Worm (Caenorhabditis elegans) whole organism, L1 larva: ENCODE results near the gene his-24.

ENCODE experiments used
- C16A3.4 ChIP-seq: fragments of 150-350 bp; optimal IDR thresholded peaks from 2 replicates; lab custom pipeline; 2014; ENCODE audit warnings: missing biosample characterization, missing genetic modification characterization
- C34B4.2 ChIP-seq: sonication (generic microtip); optimal IDR thresholded peaks from 2 replicates; lab custom pipeline; 2017; ENCODE audit warnings: mild to moderate bottlenecking, missing genetic modification characterization, missing compliant biosample characterization
- F16B12.6 ChIP-seq: fragments of 150-350 bp; optimal IDR thresholded peaks from 2 replicates; lab custom pipeline; 2014; ENCODE audit warnings: missing biosample characterization, missing genetic modification characterization
- Y116A8C.19 ChIP-seq: sonication (generic microtip); optimal IDR thresholded peaks from 2 replicates; lab custom pipeline; 2016; ENCODE audit warnings: missing compliant biosample characterization, missing genetic modification characterization, borderline replicate concordance
- alr-1 ChIP-seq: fragments of 200-800 bp; sonication (Bioruptor generic); optimal IDR thresholded peaks from 2 replicates; lab custom pipeline; 2018; ENCODE audit warnings: borderline replicate concordance, mild to moderate bottlenecking, missing genetic modification characterization, missing compliant biosample characterization
- ama-1 ChIP-seq: fragments of 150-350 bp; optimal IDR thresholded peaks from 2 replicates; lab custom pipeline; 2014
- blmp-1 ChIP-seq: fragments of 150-350 bp; optimal IDR thresholded peaks from 2 replicates; lab custom pipeline; 2014; ENCODE audit warnings: missing biosample characterization, missing genetic modification characterization
- ceh-88 ChIP-seq: fragments of 200-800 bp; sonication (Bioruptor generic); IDR thresholded peaks from 2 replicates; pipeline ENCODE4 v1.3.6; 2022; ENCODE audit warnings: missing genetic modification characterization, missing compliant biosample characterization
- ces-1 ChIP-seq: fragments of 150-350 bp; optimal IDR thresholded peaks from 2 replicates; lab custom pipeline; 2014; ENCODE audit warnings: missing biosample characterization, missing genetic modification reagents, missing genetic modification characterization
- dpl-1 ChIP-seq, 3 experiments: fragments of 150-350 bp in 2 of 3; sonication (generic microtip) in 1 of 3; optimal IDR thresholded peaks; 2 replicates each; lab custom pipeline; 2014 to 2017; ENCODE audit warnings: missing biosample characterization in 3 of 3, missing genetic modification characterization in 3 of 3, missing genetic modification reagents in 3 of 3
- dsc-1 ChIP-seq: sonication (generic microtip); optimal IDR thresholded peaks from 2 replicates; lab custom pipeline; 2016; ENCODE audit warnings: mild to moderate bottlenecking, missing genetic modification characterization, missing compliant biosample characterization
- efl-3 ChIP-seq: fragments of 200-800 bp; sonication (Bioruptor generic); optimal IDR thresholded peaks from 2 replicates; lab custom pipeline; 2018; ENCODE audit warnings: mild to moderate bottlenecking, missing genetic modification characterization, missing compliant biosample characterization
- egl-13 ChIP-seq: sonication (generic microtip); optimal IDR thresholded peaks from 2 replicates; lab custom pipeline; 2016; ENCODE audit warnings: missing genotype, missing genetic modification reagents, missing genetic modification characterization, missing compliant biosample characterization
- egl-27 ChIP-seq, 2 experiments: fragments of 150-350 bp in 1 of 2; sonication (generic microtip); optimal IDR thresholded peaks; 3 replicates each; lab custom pipeline; 2017 to 2018; ENCODE audit warnings: missing biosample characterization in 2 of 2, missing genetic modification characterization in 2 of 2, missing genetic modification reagents in 2 of 2
- elt-2 ChIP-seq: sonication (generic microtip); optimal IDR thresholded peaks from 2 replicates; lab custom pipeline; 2016; ENCODE audit warnings: missing genetic modification characterization, mild to moderate bottlenecking, inconsistent platforms, missing compliant biosample characterization, missing genetic modification reagents
- elt-3 ChIP-seq, 6 experiments: fragments of 150-350 bp in 1 of 6; sonication (generic microtip); optimal IDR thresholded peaks; 2 replicates each; lab custom pipeline; 2017 to 2018; ENCODE audit warnings: missing biosample characterization in 6 of 6, missing genetic modification characterization in 6 of 6, inconsistent platforms in 1 of 6
- ets-5 ChIP-seq: fragments of 200-800 bp; sonication (Bioruptor generic); IDR thresholded peaks from 2 replicates; pipeline ENCODE4 v1.3.6; 2022; ENCODE audit warnings: missing genetic modification characterization, missing compliant biosample characterization
- fkh-10 ChIP-seq: sonication (generic microtip); optimal IDR thresholded peaks from 2 replicates; lab custom pipeline; 2017; ENCODE audit warnings: missing biosample characterization, missing genetic modification reagents, missing genetic modification characterization
- fkh-4 ChIP-seq: sonication (generic microtip); optimal IDR thresholded peaks from 2 replicates; lab custom pipeline; 2016; ENCODE audit warnings: missing compliant biosample characterization, missing genetic modification characterization, borderline replicate concordance
- fos-1 ChIP-seq: fragments of 150-350 bp; optimal IDR thresholded peaks from 2 replicates; lab custom pipeline; 2014; ENCODE audit warnings: missing biosample characterization, missing genetic modification characterization
- hlh-17 ChIP-seq: fragments of 200-800 bp; sonication (Bioruptor generic); optimal IDR thresholded peaks from 2 replicates; lab custom pipeline; 2018; ENCODE audit warnings: missing genetic modification characterization, mild to moderate bottlenecking, missing compliant biosample characterization, moderate library complexity, borderline replicate concordance
- hpl-2 ChIP-seq: fragments of 150-350 bp; optimal IDR thresholded peaks from 2 replicates; lab custom pipeline; 2014; ENCODE audit warnings: missing biosample characterization, missing genetic modification reagents, missing genetic modification characterization
- lin-13 ChIP-seq: fragments of 150-350 bp; optimal IDR thresholded peaks from 2 replicates; lab custom pipeline; 2014; ENCODE audit warnings: missing biosample characterization, missing genetic modification reagents, missing genetic modification characterization
- lin-35 ChIP-seq, 2 experiments: fragments of 150-350 bp; optimal IDR thresholded peaks; 2 replicates each; lab custom pipeline; 2014; ENCODE audit warnings: missing biosample characterization in 2 of 2, missing genetic modification characterization in 2 of 2, missing genetic modification reagents in 2 of 2
- lin-39 ChIP-seq: fragments of 150-350 bp; optimal IDR thresholded peaks from 2 replicates; lab custom pipeline; 2014; ENCODE audit warnings: missing biosample characterization, missing genetic modification reagents, missing genetic modification characterization
- lsy-2 ChIP-seq, 2 experiments: fragments of 150-350 bp; optimal IDR thresholded peaks; 2 replicates each; lab custom pipeline; 2014; ENCODE audit warnings: missing biosample characterization in 2 of 2, missing genetic modification characterization in 2 of 2
- mab-9 ChIP-seq: fragments of 200-800 bp; sonication (Bioruptor generic); IDR thresholded peaks from 2 replicates; pipeline ENCODE4 v1.3.6; 2022; ENCODE audit warnings: missing genetic modification reagents, missing genetic modification characterization, missing compliant biosample characterization
- mef-2 ChIP-seq: fragments of 150-350 bp; optimal IDR thresholded peaks from 2 replicates; lab custom pipeline; 2014; ENCODE audit warnings: missing biosample characterization, missing genetic modification characterization
- mep-1 ChIP-seq: fragments of 150-350 bp; optimal IDR thresholded peaks from 2 replicates; lab custom pipeline; 2014; ENCODE audit warnings: missing biosample characterization, missing genetic modification characterization
- nhr-11 ChIP-seq: fragments of 150-350 bp; optimal IDR thresholded peaks from 2 replicates; lab custom pipeline; 2014; ENCODE audit warnings: missing biosample characterization, missing genetic modification characterization
- nhr-237 ChIP-seq: fragments of 150-350 bp; optimal IDR thresholded peaks from 2 replicates; lab custom pipeline; 2014; ENCODE audit warnings: missing biosample characterization, missing genetic modification characterization
- nhr-47 ChIP-seq: sonication (generic microtip); optimal IDR thresholded peaks from 2 replicates; lab custom pipeline; 2016; ENCODE audit warnings: mild to moderate bottlenecking, missing genetic modification characterization, moderate library complexity, missing compliant biosample characterization
- nhr-71 ChIP-seq: sonication (generic microtip); optimal IDR thresholded peaks from 2 replicates; lab custom pipeline; 2016; ENCODE audit warnings: mild to moderate bottlenecking, missing genetic modification characterization, moderate library complexity, missing compliant biosample characterization
- nhr-77 ChIP-seq: fragments of 150-350 bp; optimal IDR thresholded peaks from 2 replicates; lab custom pipeline; 2014; ENCODE audit warnings: missing biosample characterization, missing genetic modification characterization
- nhr-84 ChIP-seq: sonication (generic microtip); optimal IDR thresholded peaks from 2 replicates; lab custom pipeline; 2017; ENCODE audit warnings: missing biosample characterization, missing genetic modification characterization
- nhr-85 ChIP-seq: sonication (generic microtip); peaks from one replicate; lab custom pipeline; 2016; ENCODE audit warnings: missing genetic modification characterization, inconsistent platforms, missing compliant biosample characterization
- nhr-90 ChIP-seq: sonication (generic microtip); optimal IDR thresholded peaks from 2 replicates; lab custom pipeline; 2016; ENCODE audit warnings: mild to moderate bottlenecking, missing genetic modification characterization, missing compliant biosample characterization; ENCODE audit not compliant: poor library complexity
- pqm-1 ChIP-seq: sonication (generic microtip); optimal IDR thresholded peaks from 3 replicates; lab custom pipeline; 2017; ENCODE audit warnings: missing biosample characterization, missing genetic modification characterization
- rnt-1 ChIP-seq: sonication (generic microtip); optimal IDR thresholded peaks from 2 replicates; lab custom pipeline; 2016; ENCODE audit warnings: mild to moderate bottlenecking, missing genetic modification characterization, moderate library complexity, missing compliant biosample characterization
- skn-1 ChIP-seq: fragments of 150-350 bp; optimal IDR thresholded peaks from 2 replicates; lab custom pipeline; 2014; ENCODE audit warnings: missing biosample characterization, missing genetic modification characterization
- snu-23 ChIP-seq: sonication (generic microtip); optimal IDR thresholded peaks from 2 replicates; lab custom pipeline; 2016; ENCODE audit warnings: missing genetic modification characterization, missing compliant biosample characterization
- sox-4 ChIP-seq: sonication (generic microtip); optimal IDR thresholded peaks from 2 replicates; lab custom pipeline; 2016; ENCODE audit warnings: missing genetic modification characterization, missing compliant biosample characterization
- sptf-1 ChIP-seq: fragments of 150-350 bp; optimal IDR thresholded peaks from 2 replicates; lab custom pipeline; 2014; ENCODE audit warnings: missing biosample characterization, missing genetic modification characterization
- tbx-2 ChIP-seq: sonication (generic microtip); optimal IDR thresholded peaks from 2 replicates; lab custom pipeline; 2016; ENCODE audit warnings: missing genetic modification characterization, missing compliant biosample characterization
- unc-130 ChIP-seq: fragments of 150-350 bp; optimal IDR thresholded peaks from 2 replicates; lab custom pipeline; 2017; ENCODE audit warnings: missing biosample characterization, missing genetic modification characterization, inconsistent platforms
- unc-62 ChIP-seq: fragments of 150-350 bp; optimal IDR thresholded peaks from 2 replicates; lab custom pipeline; 2014; ENCODE audit warnings: missing biosample characterization, missing genetic modification reagents, missing genetic modification characterization
- unc-86 ChIP-seq: sonication (generic microtip); optimal IDR thresholded peaks from 2 replicates; lab custom pipeline; 2016; ENCODE audit warnings: missing genetic modification characterization, missing compliant biosample characterization
- unc-98 ChIP-seq: fragments of 200-800 bp; sonication (Bioruptor generic); IDR thresholded peaks from 2 replicates; pipeline ENCODE4 v1.3.6; 2022; ENCODE audit warnings: missing genetic modification characterization, missing compliant biosample characterization
- xbp-1 ChIP-seq: sonication (generic microtip); optimal IDR thresholded peaks from 2 replicates; lab custom pipeline; 2016; ENCODE audit warnings: missing genetic modification characterization, missing compliant biosample characterization
- ztf-4 ChIP-seq: fragments of 150-350 bp; optimal IDR thresholded peaks from 2 replicates; lab custom pipeline; 2014; ENCODE audit warnings: missing biosample characterization, missing genetic modification characterization

Gene his-24

DNA sequence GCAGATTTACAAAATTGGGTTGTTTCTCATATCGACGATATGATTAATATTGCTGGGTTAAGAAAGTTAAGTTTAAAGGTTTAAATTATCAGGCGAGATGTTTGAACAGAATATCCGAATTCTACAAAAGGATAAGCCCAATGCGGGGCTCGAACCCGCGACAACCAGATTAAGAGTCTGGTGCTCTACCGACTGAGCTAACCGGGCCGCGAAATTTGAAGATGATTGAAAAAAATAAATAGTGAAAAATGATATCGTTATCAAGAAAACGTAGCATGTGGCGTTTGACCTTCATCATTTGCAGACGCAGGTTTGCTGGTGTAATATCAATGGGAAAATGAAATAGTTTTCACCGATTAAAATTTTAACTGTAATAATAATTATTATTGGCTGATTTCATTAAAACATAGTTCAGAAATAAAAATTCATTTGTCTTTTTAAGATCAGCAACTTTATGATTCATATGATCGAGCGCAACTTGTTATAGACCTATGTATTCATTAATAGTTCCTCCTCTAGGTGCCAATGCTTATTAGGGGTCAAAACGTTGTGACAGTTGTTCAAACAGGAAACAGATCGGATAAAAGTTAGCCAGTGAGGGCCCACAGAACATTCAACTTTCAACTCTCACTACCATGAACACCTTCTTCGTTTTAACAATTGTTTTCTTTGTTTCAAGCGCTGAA lies 11.0 kb upstream of the his-24 start, which contains the start of gene M163.11 (continued):
- peak; percentile 16 for TF ChIP-seq nhr-47 (tag; lab: Kevin White, UChicago)

DNA sequence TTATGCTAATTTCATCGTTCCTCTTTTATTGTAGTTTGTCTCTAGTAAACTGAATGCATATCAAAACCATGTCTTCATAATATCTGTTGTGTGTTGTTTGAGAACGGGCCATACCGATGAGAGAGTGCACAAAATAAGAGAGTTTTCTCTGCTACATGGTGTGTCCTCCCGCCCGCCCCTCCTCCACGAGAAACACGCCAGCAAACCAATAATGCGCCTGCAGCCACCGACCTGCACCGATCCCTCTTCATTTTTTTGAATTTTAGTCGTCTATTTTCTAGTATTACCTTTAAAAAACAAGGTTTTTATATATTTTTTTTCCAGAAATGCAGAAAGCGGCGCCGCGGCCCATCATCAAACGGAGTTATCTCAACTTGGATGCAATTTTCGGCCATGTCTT lies 9.6 kb upstream of the his-24 start, which contains the start of gene gfi-3:
gfi-3 (plus strand) TSS at position 325 of the 400 bp plus-strand sequence.
- TF ChIP-seq sox-4 (tag; lab: Kevin White, UChicago), result peak; percentile 42
- peak; percentile 57 for TF ChIP-seq ztf-4
- peak; percentile 75 for TF ChIP-seq mep-1 (tag; lab: Kevin White, UChicago)
- peak; percentile 33 for TF ChIP-seq F16B12.6 (tag; lab: Kevin White, UChicago)
- TF ChIP-seq lsy-2 (tag; optimal IDR thresholded peaks at IDR 0.05; lab: Kevin White, UChicago), result peak; percentile 79 to 86
- TF ChIP-seq nhr-84 (tag; lab: Kevin White, UChicago), result no peak
- TF ChIP-seq elt-2 (tag; lab: Kevin White, UChicago), result peak; percentile 45
- TF ChIP-seq nhr-47 (tag; lab: Kevin White, UChicago), result peak; percentile 89
- TF ChIP-seq egl-13, result no peak
- no peak for TF ChIP-seq alr-1 (tag; lab: Kevin White, UChicago)
- peak; percentile 83 for TF ChIP-seq dsc-1 (tag; lab: Kevin White, UChicago)
- peak; percentile 88 for TF ChIP-seq snu-23 (GFP tag; lab: Kevin White, UChicago)
- no peak for TF ChIP-seq nhr-237 (tag; lab: Kevin White, UChicago)
- peak; percentile 76 for TF ChIP-seq C16A3.4
- peak; percentile 72 to 86 for TF ChIP-seq lin-35 (GFP tag; optimal IDR thresholded peaks at IDR 0.05; lab: Kevin White, UChicago)
- peak; percentile 56 for TF ChIP-seq blmp-1 (tag; lab: Kevin White, UChicago)
- no peak for TF ChIP-seq C34B4.2 (tag; lab: Kevin White, UChicago)
- no peak for TF ChIP-seq ets-5 (GFP tag; lab: Robert Waterston, UW)
- TF ChIP-seq unc-98 (GFP tag; lab: Robert Waterston, UW), result no peak
- peak; percentile 73 for TF ChIP-seq unc-86 (tag; lab: Kevin White, UChicago)
- peak; percentile 60 for TF ChIP-seq skn-1
- peak; percentile 92 for TF ChIP-seq nhr-85 (tag; lab: Kevin White, UChicago)
- TF ChIP-seq nhr-71 (tag; lab: Kevin White, UChicago), result peak; percentile 93
- peak; percentile 85 for TF ChIP-seq lin-13 (GFP tag; lab: Kevin White, UChicago)
- peak; percentile 68 to 79 (median 74) for TF ChIP-seq dpl-1 (GFP tag; optimal IDR thresholded peaks at IDR 0.05; lab: Kevin White, UChicago)
- TF ChIP-seq nhr-11 (tag; lab: Kevin White, UChicago), result peak; percentile 15
- TF ChIP-seq sptf-1 (tag; lab: Kevin White, UChicago), result no peak
- peak; percentile 69 for TF ChIP-seq hpl-2 (GFP tag; lab: Kevin White, UChicago)
- peak; percentile 6 for TF ChIP-seq fkh-10 (GFP tag; lab: Kevin White, UChicago)
- TF ChIP-seq hlh-17, result no peak
- TF ChIP-seq pqm-1 (tag; lab: Kevin White, UChicago), result no peak
- TF ChIP-seq rnt-1 (tag; lab: Kevin White, UChicago), result peak; percentile 91
- TF ChIP-seq mef-2, result no peak
- TF ChIP-seq lin-39 (tag; lab: Kevin White, UChicago), result peak; percentile 85
- TF ChIP-seq mab-9 (GFP tag; lab: Robert Waterston, UW), result peak; percentile 54; the same call in 1 of the 2 replicates
- peak; percentile 51 for TF ChIP-seq unc-130 (tag; lab: Kevin White, UChicago)
- 0 out of 2 replicates have a peak, but pooled peaks have one; percentile 14 for TF ChIP-seq ceh-88 (GFP tag; lab: Robert Waterston, UW)
- TF ChIP-seq Y116A8C.19 (tag; lab: Kevin White, UChicago), result no peak
- TF ChIP-seq fos-1 (tag; lab: Kevin White, UChicago), result peak; percentile 55
- TF ChIP-seq tbx-2, result peak; percentile 89
- TF ChIP-seq fkh-4 (tag; lab: Kevin White, UChicago), result peak; percentile 17
- TF ChIP-seq efl-3, result no peak
- TF ChIP-seq xbp-1 (tag; lab: Kevin White, UChicago), result peak; percentile 81
- peak in 3 of 6 experiments; percentile 7 to 74 (median 43) for TF ChIP-seq elt-3 (tag; optimal IDR thresholded peaks at IDR 0.05; lab: Kevin White, UChicago)
- TF ChIP-seq unc-62 (GFP tag; lab: Kevin White, UChicago), result no peak
- no peak for TF ChIP-seq ama-1
- TF ChIP-seq egl-27 (tag; optimal IDR thresholded peaks at IDR 0.05; lab: Kevin White, UChicago), result no peak
- TF ChIP-seq nhr-77, result peak; percentile 65
- peak; percentile 88 for TF ChIP-seq nhr-90
- TF ChIP-seq ces-1, result no peak
